Fruit fly (Drosophila melanogaster) whole organism, embryonic: Measurements from ENCODE around the gene Pk34A.

Experiments used
- Bteb2 ChIP-seq: fragments of 200-800 bp; sonication (Bioruptor generic); optimal IDR thresholded peaks from 2 replicates; lab custom pipeline; 2016; ENCODE audit warnings: missing biosample characterization, missing genetic modification characterization
- CG10366 ChIP-seq: fragments of 200-800 bp; sonication (Bioruptor generic); IDR thresholded peaks from 2 replicates; pipeline ENCODE4 v1.3.6; 2022; ENCODE audit warnings: missing biosample characterization, missing genetic modification characterization
- CG10979 ChIP-seq: fragments of 200-800 bp; sonication (Bioruptor generic); optimal IDR thresholded peaks from 2 replicates; lab custom pipeline; 2018; ENCODE audit warnings: missing biosample characterization, mild to moderate bottlenecking, missing genetic modification characterization, moderate library complexity
- CG12104 ChIP-seq: fragments of 200-800 bp; sonication (Bioruptor generic); optimal IDR thresholded peaks from 3 replicates; lab custom pipeline; 2016; ENCODE audit warnings: missing biosample characterization, missing genetic modification characterization
- CG12299 ChIP-seq: fragments of 200-800 bp; sonication (Bioruptor generic); optimal IDR thresholded peaks from 2 replicates; lab custom pipeline; 2018; ENCODE audit warnings: missing biosample characterization, mild to moderate bottlenecking, missing genetic modification characterization
- CG13287 ChIP-seq: fragments of 200-800 bp; sonication (Bioruptor generic); IDR thresholded peaks from 2 replicates; pipeline ENCODE4 v1.3.6; 2022; ENCODE audit warnings: missing biosample characterization, missing genetic modification characterization; ENCODE audit not compliant: partially characterized antibody
- CG16815 ChIP-seq: fragments of 200-800 bp; sonication (Bioruptor generic); optimal IDR thresholded peaks from 3 replicates; lab custom pipeline; 2017; ENCODE audit warnings: missing biosample characterization, mild to moderate bottlenecking, missing genetic modification characterization
- CG17328 ChIP-seq: fragments of 200-800 bp; sonication (Bioruptor generic); IDR thresholded peaks from 2 replicates; pipeline ENCODE4 v1.3.6; 2022; ENCODE audit warnings: missing biosample characterization, missing genetic modification characterization
- CG17385 ChIP-seq: fragments of 200-800 bp; sonication (Bioruptor generic); optimal IDR thresholded peaks from 3 replicates; lab custom pipeline; 2018; ENCODE audit warnings: missing biosample characterization, mild to moderate bottlenecking, missing genetic modification characterization
- CG18619 ChIP-seq: fragments of 200-800 bp; sonication (Bioruptor generic); optimal IDR thresholded peaks from 3 replicates; lab custom pipeline; 2017; ENCODE audit warnings: missing biosample characterization, mild to moderate bottlenecking, missing genetic modification characterization
- CG2120 ChIP-seq: fragments of 200-800 bp; sonication (Bioruptor generic); optimal IDR thresholded peaks from 3 replicates; lab custom pipeline; 2016; ENCODE audit warnings: missing biosample characterization, missing genetic modification characterization
- CG33213 ChIP-seq: fragments of 200-800 bp; sonication (Bioruptor generic); optimal IDR thresholded peaks from 3 replicates; lab custom pipeline; 2016; ENCODE audit warnings: missing biosample characterization, missing genetic modification characterization
- CG3407 ChIP-seq: fragments of 200-800 bp; sonication (Bioruptor generic); optimal IDR thresholded peaks from 2 replicates; lab custom pipeline; 2018; ENCODE audit warnings: missing biosample characterization, mild to moderate bottlenecking, missing genetic modification characterization
- CG34376 ChIP-seq: fragments of 200-800 bp; sonication (Bioruptor generic); optimal IDR thresholded peaks from 2 replicates; lab custom pipeline; 2018; ENCODE audit warnings: missing biosample characterization, mild to moderate bottlenecking, missing genetic modification characterization
- CG43689 ChIP-seq: fragments of 200-800 bp; sonication (Bioruptor generic); IDR thresholded peaks from 2 replicates; pipeline ENCODE4 v1.3.6; 2022; ENCODE audit warnings: missing biosample characterization, missing genetic modification characterization
- CG5180 ChIP-seq: fragments of 200-800 bp; sonication (Bioruptor generic); optimal IDR thresholded peaks from 3 replicates; lab custom pipeline; 2017; ENCODE audit warnings: missing biosample characterization, missing genetic modification characterization, mild to moderate bottlenecking, moderate library complexity, missing genetic modification reagents
- CG6854 ChIP-seq: fragments of 200-800 bp; sonication (Bioruptor generic); optimal IDR thresholded peaks from 3 replicates; lab custom pipeline; 2017; ENCODE audit warnings: missing biosample characterization, mild to moderate bottlenecking, missing genetic modification characterization
- CG9437 ChIP-seq: fragments of 200-800 bp; sonication (Bioruptor generic); optimal IDR thresholded peaks from 2 replicates; lab custom pipeline; 2018; ENCODE audit warnings: missing biosample characterization, mild to moderate bottlenecking, missing genetic modification characterization
- CG9876 ChIP-seq: fragments of 200-800 bp; sonication (Bioruptor generic); optimal IDR thresholded peaks from 2 replicates; lab custom pipeline; 2016; ENCODE audit warnings: missing biosample characterization, missing genetic modification characterization
- Dek ChIP-seq: fragments of 200-800 bp; sonication (Bioruptor generic); optimal IDR thresholded peaks from 3 replicates; lab custom pipeline; 2019; ENCODE audit warnings: missing biosample characterization, mild to moderate bottlenecking, missing genetic modification characterization, moderate library complexity
- Dip2 ChIP-seq: fragments of 200-800 bp; sonication (Bioruptor generic); IDR thresholded peaks from 2 replicates; pipeline ENCODE4 v1.3.6; 2022; ENCODE audit warnings: missing biosample characterization, missing genetic modification characterization
- Dip3 ChIP-seq: fragments of 200-800 bp; sonication (Bioruptor generic); optimal IDR thresholded peaks from 3 replicates; lab custom pipeline; 2016; ENCODE audit warnings: missing biosample characterization, missing genetic modification characterization
- HLH54F ChIP-seq: fragments of 200-800 bp; sonication (Bioruptor generic); optimal IDR thresholded peaks from 3 replicates; lab custom pipeline; 2016; ENCODE audit warnings: missing biosample characterization, missing genetic modification characterization
- Hmr ChIP-seq: fragments of 200-800 bp; sonication (Bioruptor generic); optimal IDR thresholded peaks from 3 replicates; lab custom pipeline; 2017; ENCODE audit warnings: mild to moderate bottlenecking, missing biosample characterization, missing genetic modification reagents, missing genetic modification characterization
- Hmx ChIP-seq: fragments of 200-800 bp; sonication (Bioruptor generic); optimal IDR thresholded peaks from 2 replicates; lab custom pipeline; 2016; ENCODE audit warnings: missing biosample characterization, missing genetic modification characterization
- Hr39 ChIP-seq: fragments of >200 bp; optimal IDR thresholded peaks from 2 replicates; lab custom pipeline; 2017
- Mad ChIP-seq: fragments of 200-800 bp; sonication (Bioruptor generic); optimal IDR thresholded peaks from 2 replicates; lab custom pipeline; 2016; ENCODE audit warnings: missing biosample characterization, missing genetic modification characterization
- Max ChIP-seq: fragments of 200-800 bp; sonication (Bioruptor generic); optimal IDR thresholded peaks from 2 replicates; lab custom pipeline; 2016; ENCODE audit warnings: missing biosample characterization, mild to moderate bottlenecking, missing genetic modification characterization
- Myb ChIP-seq: fragments of 200-800 bp; sonication (Bioruptor generic); optimal IDR thresholded peaks from 2 replicates; lab custom pipeline; 2016; ENCODE audit warnings: missing biosample characterization, missing genetic modification characterization
- NC2α ChIP-seq: fragments of 200-800 bp; sonication (Bioruptor generic); optimal IDR thresholded peaks from 2 replicates; lab custom pipeline; 2016; ENCODE audit warnings: missing biosample characterization, missing genetic modification characterization
- Poxn ChIP-seq: fragments of 200-800 bp; sonication (Bioruptor generic); IDR thresholded peaks from 2 replicates; pipeline ENCODE4 v1.3.6; 2022; ENCODE audit warnings: missing biosample characterization, missing genetic modification characterization
- Scr ChIP-seq: fragments of 200-800 bp; sonication (Bioruptor generic); IDR thresholded peaks from 2 replicates; pipeline ENCODE4 v1.3.6; 2022; ENCODE audit warnings: missing biosample characterization, missing genetic modification characterization; ENCODE audit not compliant: partially characterized antibody
- Sry-δ ChIP-seq: fragments of 200-800 bp; sonication (Bioruptor generic); optimal IDR thresholded peaks from 2 replicates; lab custom pipeline; 2016; ENCODE audit warnings: missing biosample characterization, missing genetic modification characterization
- Trl ChIP-seq, 3 experiments: fragments of >200 bp in 2 of 3; fragments of 200-800 bp in 1 of 3; sonication (Bioruptor generic) in 1 of 3; optimal IDR thresholded peaks; 2 replicates in 1 of 3; 3 replicates in 2 of 3; lab custom pipeline; 2016 to 2017; ENCODE audit warnings: missing biosample characterization in 1 of 3, missing genetic modification characterization in 1 of 3
- Xbp1 ChIP-seq: fragments of 200-800 bp; sonication (Bioruptor generic); optimal IDR thresholded peaks from 3 replicates; lab custom pipeline; 2016; ENCODE audit warnings: missing biosample characterization, mild to moderate bottlenecking, missing genetic modification characterization
- YL-1 ChIP-seq: fragments of 200-800 bp; sonication (Bioruptor generic); optimal IDR thresholded peaks from 3 replicates; lab custom pipeline; 2017; ENCODE audit warnings: missing biosample characterization, mild to moderate bottlenecking, missing genetic modification characterization
- amos ChIP-seq: fragments of 200-800 bp; sonication (Bioruptor generic); IDR thresholded peaks from 2 replicates; pipeline ENCODE4 v1.3.6; 2022; ENCODE audit warnings: missing biosample characterization, missing genetic modification characterization; ENCODE audit not compliant: partially characterized antibody
- bbx ChIP-seq: fragments of 200-800 bp; sonication (Bioruptor generic); IDR thresholded peaks from 2 replicates; pipeline ENCODE4 v1.3.6; 2022; ENCODE audit warnings: missing biosample characterization, missing genetic modification characterization; ENCODE audit not compliant: partially characterized antibody
- chinmo ChIP-seq: fragments of 200-800 bp; sonication (Bioruptor generic); IDR thresholded peaks from 4 replicates; pipeline ENCODE4 v1.3.6; 2022; ENCODE audit warnings: missing biosample characterization, missing genetic modification characterization; ENCODE audit not compliant: partially characterized antibody
- crp ChIP-seq, 2 experiments: fragments of 200-800 bp; sonication (Bioruptor generic); optimal IDR thresholded peaks; 2 replicates in 1 of 2; 3 replicates in 1 of 2; lab custom pipeline; 2017; ENCODE audit warnings: missing biosample characterization in 2 of 2, missing genetic modification characterization in 2 of 2, mild to moderate bottlenecking in 1 of 2, moderate library complexity in 1 of 2
- gt ChIP-seq: fragments of 200-800 bp; sonication (Bioruptor generic); IDR thresholded peaks from 2 replicates; pipeline ENCODE4 v1.3.6; 2022; ENCODE audit warnings: missing biosample characterization, missing genetic modification characterization
- lab ChIP-seq: fragments of 200-800 bp; sonication (Bioruptor generic); optimal IDR thresholded peaks from 3 replicates; lab custom pipeline; 2017; ENCODE audit warnings: missing biosample characterization, missing genetic modification characterization, mild to moderate bottlenecking, moderate library complexity, missing genetic modification reagents
- rib ChIP-seq: fragments of 200-800 bp; sonication (Bioruptor generic); IDR thresholded peaks from 2 replicates; pipeline ENCODE4 v1.3.6; 2022; ENCODE audit warnings: missing biosample characterization, missing genetic modification characterization
- row ChIP-seq: fragments of 200-800 bp; sonication (Bioruptor generic); IDR thresholded peaks from 3 replicates; pipeline ENCODE4 v1.3.6; 2022; ENCODE audit warnings: missing biosample characterization, missing genetic modification characterization
- seq ChIP-seq: fragments of 200-800 bp; sonication (Bioruptor generic); IDR thresholded peaks from 2 replicates; pipeline ENCODE4 v1.3.6; 2022; ENCODE audit warnings: missing biosample characterization, missing genetic modification characterization
- unc-4 ChIP-seq: fragments of 200-800 bp; sonication (Bioruptor generic); IDR thresholded peaks from 2 replicates; pipeline ENCODE4 v1.3.6; 2022; ENCODE audit warnings: missing biosample characterization, missing genetic modification characterization; ENCODE audit not compliant: partially characterized antibody

The Pk34A gene

dm6 chr2L:13164994-13165801 is 6.6 kb downstream of the Pk34A start, which contains the start of gene Sirt1 (continued):
- TF ChIP-seq CG16815 (peak; percentile 91), CG10366 (GFP tag; lab: Robert Waterston, UW) (peak; percentile 61), seq (GFP tag; lab: Robert Waterston, UW) (peak; percentile 72; the same call in 1 of the 2 replicates), Poxn (GFP tag; lab: Robert Waterston, UW) (peak; percentile 53), CG5180 (GFP tag; lab: Kevin White, UChicago) (no peak), CG6854 (GFP tag; lab: Kevin White, UChicago) (peak; percentile 29), Hmx (GFP tag; lab: Kevin White, UChicago) (no peak), Dek (tag; lab: Kevin White, UChicago) (peak; percentile 86), CG12104 (GFP tag; lab: Kevin White, UChicago) (peak; percentile 88), Mad (GFP tag; lab: Kevin White, UChicago) (peak; percentile 46), Dip3 (GFP tag; lab: Kevin White, UChicago) (peak; percentile 43), CG9437 (GFP tag; lab: Kevin White, UChicago) (peak; percentile 94)

dm6 chr2L:13165802-13166347 is 7.3 kb downstream of the Pk34A start, which contains the start of gene DnaJ-H:
Gene DnaJ-H, minus strand, starts transcription at chr2L:13166072.
- TF ChIP-seq Bteb2 (GFP tag; lab: Kevin White, UChicago): no peak
- no peak for TF ChIP-seq CG2120
- no peak for TF ChIP-seq CG9876
- TF ChIP-seq Dip2 (GFP tag; lab: Robert Waterston, UW): no peak
- TF ChIP-seq Dek (tag; lab: Kevin White, UChicago): no peak
- TF ChIP-seq CG43689 (GFP tag; lab: Robert Waterston, UW): no peak
- TF ChIP-seq row: no peak
- TF ChIP-seq CG17385 (GFP tag; lab: Kevin White, UChicago): peak; percentile 99
- TF ChIP-seq Xbp1: no peak
- TF ChIP-seq crp (GFP tag; optimal IDR thresholded peaks at IDR 0.05; lab: Kevin White, UChicago): no peak
- no peak for TF ChIP-seq CG33213 (GFP tag; lab: Kevin White, UChicago)
- peak; percentile 10 for TF ChIP-seq CG34376 (GFP tag; lab: Kevin White, UChicago)
- TF ChIP-seq CG13287 (GFP tag; lab: Robert Waterston, UW): peak; percentile 66; the same call in 1 of the 2 replicates
- no peak for TF ChIP-seq NC2α
- peak; percentile 83 for TF ChIP-seq Hr39 (lab: Kevin White, UChicago)
- TF ChIP-seq HLH54F (GFP tag; lab: Kevin White, UChicago): no peak
- TF ChIP-seq Trl (optimal IDR thresholded peaks at IDR 0.05; lab: Kevin White, UChicago): peak; percentile 74 to 93
- no peak for TF ChIP-seq Trl (GFP tag; optimal IDR thresholded peaks at IDR 0.05; lab: Kevin White, UChicago)
- no peak for TF ChIP-seq gt (GFP tag; lab: Robert Waterston, UW)
- no peak for TF ChIP-seq CG18619 (GFP tag; lab: Kevin White, UChicago)
- TF ChIP-seq bbx (GFP tag; lab: Robert Waterston, UW): peak; percentile 1; the same call in 1 of the 2 replicates
- TF ChIP-seq Sry-δ (GFP tag; lab: Kevin White, UChicago): no peak
- TF ChIP-seq CG10979: no peak
- TF ChIP-seq amos (GFP tag; lab: Robert Waterston, UW): 0 out of 2 replicates have a peak, but pooled peaks have one; percentile 9
- 0 out of 2 replicates have a peak, but pooled peaks have one; percentile 32 for TF ChIP-seq unc-4
- no peak for TF ChIP-seq CG12299 (tag; lab: Kevin White, UChicago)
- no peak for TF ChIP-seq rib (GFP tag; lab: Robert Waterston, UW)
- no peak for TF ChIP-seq CG17328 (GFP tag; lab: Robert Waterston, UW)
- TF ChIP-seq Hmr: no peak
- no peak for TF ChIP-seq CG3407 (GFP tag; lab: Kevin White, UChicago)
- TF ChIP-seq Max: peak; percentile 1
- TF ChIP-seq Myb (GFP tag; lab: Kevin White, UChicago): no peak
- TF ChIP-seq lab: no peak
- peak; percentile 51; the same call in 1 of the 4 replicates for TF ChIP-seq chinmo (GFP tag; lab: Robert Waterston, UW)
- peak; percentile 16 for TF ChIP-seq YL-1 (GFP tag; lab: Kevin White, UChicago)
- 0 out of 2 replicates have a peak, but pooled peaks have one; percentile 29 for TF ChIP-seq Scr (GFP tag; lab: Robert Waterston, UW)
